Fruit fly (Drosophila melanogaster): ENCODE results near the gene btl.

Gene btl

DNA sequence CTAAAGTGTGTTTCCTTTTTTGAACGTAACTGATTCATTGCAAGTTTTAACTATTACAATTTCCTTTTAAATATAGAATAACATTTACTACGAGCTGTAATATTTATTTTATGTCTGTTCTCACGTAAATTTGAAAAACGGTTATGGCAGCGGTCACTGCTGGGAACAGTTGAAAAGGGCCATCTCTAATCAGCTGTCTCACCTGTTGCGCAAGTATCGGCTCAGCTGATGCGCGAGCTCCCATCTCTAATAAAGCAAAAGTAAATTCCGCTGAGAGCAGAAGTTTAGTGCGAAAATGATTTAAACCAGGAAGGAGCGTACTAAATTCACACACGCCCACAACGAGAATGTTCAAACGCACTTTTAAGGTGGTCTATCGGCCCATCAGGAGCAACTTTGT is 4.0 kb upstream of the btl start, which contains the start of gene Pex1 (continued):
- no peak for TF ChIP-seq chn (GFP tag; optimal IDR thresholded peaks at IDR 0.05)
- TF ChIP-seq CG6765 (GFP tag; optimal IDR thresholded peaks at IDR 0.05), result no peak
- no peak for TF ChIP-seq CG17359 (tag; optimal IDR thresholded peaks at IDR 0.05)
- no peak for TF ChIP-seq dmrt99B (tag; optimal IDR thresholded peaks at IDR 0.05)
- TF ChIP-seq wdn (GFP tag; IDR thresholded peaks at IDR 0.05), result no peak
- TF ChIP-seq BtbVII (GFP tag; optimal IDR thresholded peaks at IDR 0.05), result no peak
- TF ChIP-seq bcd (GFP tag; optimal IDR thresholded peaks at IDR 0.05), result no peak
- no peak for TF ChIP-seq GATAe (GFP tag; conservative IDR thresholded peaks at IDR 0.05)
- TF ChIP-seq Blimp-1 (GFP tag; optimal IDR thresholded peaks at IDR 0.05), result peak; percentile 42
- no peak for TF ChIP-seq salm (tag; optimal IDR thresholded peaks at IDR 0.05)
- no peak for TF ChIP-seq ind (GFP tag; optimal IDR thresholded peaks at IDR 0.05)
- TF ChIP-seq CkIIα-i1 (GFP tag; IDR thresholded peaks at IDR 0.05), result no peak
- TF ChIP-seq CG18764 (GFP tag; optimal IDR thresholded peaks at IDR 0.05), result no peak
- peak; percentile 69 for TF ChIP-seq zen2 (GFP tag; IDR thresholded peaks at IDR 0.05; ENCODE audit: partially characterized antibody)
- no peak for TF ChIP-seq sc (optimal IDR thresholded peaks at IDR 0.05)
- no peak for TF ChIP-seq sc (GFP tag; optimal IDR thresholded peaks at IDR 0.05)
- no peak for TF ChIP-seq Chrac-16 (GFP tag; optimal IDR thresholded peaks at IDR 0.05)
- TF ChIP-seq CG10267 (tag; optimal IDR thresholded peaks at IDR 0.05), result peak; percentile 50
- peak; percentile 21 for TF ChIP-seq lilli (GFP tag; optimal IDR thresholded peaks at IDR 0.05)
- no peak for TF ChIP-seq CG6813 (GFP tag; optimal IDR thresholded peaks at IDR 0.05)
- TF ChIP-seq Lpt (GFP tag; optimal IDR thresholded peaks at IDR 0.05), result no peak
- peak; percentile 20 for TF ChIP-seq mam (GFP tag; optimal IDR thresholded peaks at IDR 0.05)
- TF ChIP-seq tll (GFP tag; optimal IDR thresholded peaks at IDR 0.05), result no peak
- TF ChIP-seq CG1792 (GFP tag; optimal IDR thresholded peaks at IDR 0.05), result no peak
- TF ChIP-seq CG4404 (GFP tag; IDR thresholded peaks at IDR 0.05), result no peak
- TF ChIP-seq sd (tag; optimal IDR thresholded peaks at IDR 0.05), result peak; percentile 86
- TF ChIP-seq schlank (tag; optimal IDR thresholded peaks at IDR 0.05), result no peak
- no peak for TF ChIP-seq Stat92E (GFP tag; optimal IDR thresholded peaks at IDR 0.05)
- TF ChIP-seq CG18262 (tag; optimal IDR thresholded peaks at IDR 0.05), result no peak
- peak in 1 of 2 experiments; percentile 12 for TF ChIP-seq dpn (GFP tag; optimal IDR thresholded peaks at IDR 0.05)
- TF ChIP-seq Dbx (GFP tag; IDR thresholded peaks at IDR 0.05), result peak; percentile 58; the same call in 2 of the 3 replicates
- no peak for TF ChIP-seq z (GFP tag; IDR thresholded peaks at IDR 0.05)
- no peak for TF ChIP-seq gro (GFP tag; optimal IDR thresholded peaks at IDR 0.05)
- no peak for TF ChIP-seq Antp (GFP tag; optimal IDR thresholded peaks at IDR 0.05)
- TF ChIP-seq Trl (optimal IDR thresholded peaks at IDR 0.05), result no peak
- TF ChIP-seq Trl (GFP tag; optimal IDR thresholded peaks at IDR 0.05), result peak; percentile 15
- TF ChIP-seq zf30C (GFP tag; optimal IDR thresholded peaks at IDR 0.05), result no peak
- peak; percentile 15 for TF ChIP-seq lbe (GFP tag; optimal IDR thresholded peaks at IDR 0.05)
- TF ChIP-seq HLH54F (GFP tag; optimal IDR thresholded peaks at IDR 0.05), result no peak
- TF ChIP-seq CG3163 (GFP tag; optimal IDR thresholded peaks at IDR 0.05), result no peak
- no peak for TF ChIP-seq mirr (GFP tag; optimal IDR thresholded peaks at IDR 0.05)
- TF ChIP-seq CG6175 (GFP tag; IDR thresholded peaks at IDR 0.05), result no peak
- TF ChIP-seq luna (GFP tag; optimal IDR thresholded peaks at IDR 0.05), result no peak
- no peak for TF ChIP-seq Camta (GFP tag; optimal IDR thresholded peaks at IDR 0.05)
- TF ChIP-seq CG1529 (GFP tag; optimal IDR thresholded peaks at IDR 0.05), result no peak
- TF ChIP-seq fd96Cb (tag; optimal IDR thresholded peaks at IDR 0.05), result no peak
- TF ChIP-seq ttk (GFP tag; IDR thresholded peaks at IDR 0.05), result no peak
- TF ChIP-seq Rfx (GFP tag; IDR thresholded peaks at IDR 0.05), result no peak
- no peak for TF ChIP-seq NC2α (GFP tag; optimal IDR thresholded peaks at IDR 0.05)
- no peak for TF ChIP-seq CG2889 (GFP tag; IDR thresholded peaks at IDR 0.05)
- TF ChIP-seq caup (GFP tag; optimal IDR thresholded peaks at IDR 0.05; ENCODE audit: severe bottlenecking), result no peak
- no peak for TF ChIP-seq CG8765 (GFP tag; IDR thresholded peaks at IDR 0.05)
- TF ChIP-seq tap (tag; optimal IDR thresholded peaks at IDR 0.05), result no peak
